Worm (Caenorhabditis elegans): ENCODE data around the gene Y39A3CL.7.

The Y39A3CL.7 gene

DNA sequence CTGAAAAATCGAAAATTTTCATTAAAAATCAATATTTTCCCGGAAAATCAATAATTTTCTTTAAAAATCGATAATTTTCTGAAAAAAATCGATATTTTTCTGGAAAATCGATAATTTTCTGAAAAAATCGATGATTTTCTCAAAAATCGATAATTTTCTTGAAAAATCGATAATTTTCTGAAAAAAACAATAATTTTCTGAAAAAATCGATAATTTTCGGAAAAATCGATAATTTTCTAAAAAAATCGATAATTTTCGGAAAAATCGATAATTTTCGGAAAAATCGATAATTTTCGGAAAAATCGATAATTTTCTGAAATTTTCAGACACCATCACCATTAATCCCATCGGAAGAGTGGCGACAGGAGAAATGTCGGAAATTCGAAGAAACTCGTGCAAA lies 54.2 kb downstream of the Y39A3CL.7 start:
- TF ChIP-seq ztf-4 (tag; optimal IDR thresholded peaks at IDR 0.05): no peak
- TF ChIP-seq isw-1 (GFP tag; IDR thresholded peaks at IDR 0.05): no peak
- no peak for TF ChIP-seq tbx-2 (tag; optimal IDR thresholded peaks at IDR 0.05)
- TF ChIP-seq ceh-8 (GFP tag; optimal IDR thresholded peaks at IDR 0.05): no peak
- TF ChIP-seq nhr-47 (tag; optimal IDR thresholded peaks at IDR 0.05): no peak
- no peak for TF ChIP-seq dsc-1 (tag; optimal IDR thresholded peaks at IDR 0.05)
- TF ChIP-seq nhr-19 (GFP tag; conservative IDR thresholded peaks at IDR 0.05): no peak
- no peak for TF ChIP-seq C34B4.2 (tag; optimal IDR thresholded peaks at IDR 0.05)
- no peak for TF ChIP-seq sup-37 (GFP tag; optimal IDR thresholded peaks at IDR 0.05)
- TF ChIP-seq unc-86 (tag; optimal IDR thresholded peaks at IDR 0.05): no peak
- TF ChIP-seq elt-2 (tag; optimal IDR thresholded peaks at IDR 0.05): no peak
- no peak for TF ChIP-seq nhr-237 (tag; optimal IDR thresholded peaks at IDR 0.05)
- no peak for TF ChIP-seq tlp-1 (tag; optimal IDR thresholded peaks at IDR 0.05)
- TF ChIP-seq hlh-17 (GFP tag; optimal IDR thresholded peaks at IDR 0.05; ENCODE audit: borderline replicate concordance): no peak
- no peak for TF ChIP-seq grh-1 (GFP tag; IDR thresholded peaks at IDR 0.05)
- no peak for TF ChIP-seq mdl-1 (tag; optimal IDR thresholded peaks at IDR 0.05)
- no peak for TF ChIP-seq fkh-4 (tag; optimal IDR thresholded peaks at IDR 0.05; ENCODE audit: borderline replicate concordance)
- no peak for TF ChIP-seq ceh-90 (tag; optimal IDR thresholded peaks at IDR 0.05)

DNA sequence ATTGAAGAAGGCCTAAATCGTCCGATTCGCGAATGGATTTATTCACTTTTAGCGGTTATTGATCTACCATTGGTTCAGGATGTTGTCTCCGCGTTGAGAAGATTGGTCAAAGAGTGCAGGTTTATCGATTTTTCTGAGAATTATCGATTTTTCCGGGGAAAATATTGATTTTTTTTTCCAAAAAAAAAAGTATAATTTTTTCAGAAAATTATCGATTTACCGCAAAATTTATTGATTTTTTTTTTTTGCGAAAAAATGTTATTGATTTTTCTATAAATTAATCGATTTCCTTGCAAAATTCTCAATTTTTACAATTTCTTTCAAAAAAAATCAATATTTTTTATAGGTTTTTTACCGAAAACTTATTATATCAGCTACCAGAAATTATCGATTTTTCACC lies 55.5 kb downstream of the Y39A3CL.7 start:
- TF ChIP-seq pag-3 (tag; optimal IDR thresholded peaks at IDR 0.05; ENCODE audit: borderline replicate concordance, insufficient read depth): no peak
- no peak for TF ChIP-seq nhr-11 (tag; optimal IDR thresholded peaks at IDR 0.05)
- no peak for TF ChIP-seq elt-2 (tag; optimal IDR thresholded peaks at IDR 0.05)
- no peak for TF ChIP-seq nhr-237 (tag; optimal IDR thresholded peaks at IDR 0.05)
- no peak for TF ChIP-seq hlh-4 (tag; optimal IDR thresholded peaks at IDR 0.05)
- TF ChIP-seq nhr-12 (tag; optimal IDR thresholded peaks at IDR 0.05): no peak
- TF ChIP-seq elt-3 (tag; optimal IDR thresholded peaks at IDR 0.05): no peak
- TF ChIP-seq irx-1 (tag; optimal IDR thresholded peaks at IDR 0.05): no peak
- TF ChIP-seq ceh-82 (tag; optimal IDR thresholded peaks at IDR 0.05): no peak
- TF ChIP-seq zag-1 (tag; optimal IDR thresholded peaks at IDR 0.05): no peak
- TF ChIP-seq aha-1 (tag; optimal IDR thresholded peaks at IDR 0.05): no peak
- no peak for TF ChIP-seq fkh-8 (tag; optimal IDR thresholded peaks at IDR 0.05)
- no peak for TF ChIP-seq ztf-11 (tag; optimal IDR thresholded peaks at IDR 0.05)
- no peak for TF ChIP-seq fkh-10 (GFP tag; optimal IDR thresholded peaks at IDR 0.05)
- no peak for TF ChIP-seq ceh-63 (GFP tag; optimal IDR thresholded peaks at IDR 0.05)
- no peak for TF ChIP-seq ceh-8 (GFP tag; optimal IDR thresholded peaks at IDR 0.05)

DNA sequence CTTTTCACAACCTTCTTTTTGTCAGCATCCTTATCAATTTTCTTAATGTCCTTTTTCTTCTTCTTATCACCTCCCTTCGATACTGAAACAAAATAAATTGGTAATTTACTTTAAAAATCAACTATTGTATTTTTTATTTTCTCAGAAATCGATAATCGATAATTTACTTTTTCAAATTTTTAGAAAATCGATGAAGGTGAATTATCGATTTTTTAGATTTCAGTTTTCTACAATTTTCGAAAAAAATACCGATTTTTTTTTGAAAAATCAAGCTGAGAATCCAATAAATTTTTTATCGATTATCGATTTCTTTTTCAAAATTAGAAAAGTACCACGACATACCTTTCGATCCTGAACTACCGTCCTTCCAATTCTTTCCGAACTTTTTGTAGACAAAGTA lies 58.0 kb downstream of the Y39A3CL.7 start:
- TF ChIP-seq lsy-2 (tag; optimal IDR thresholded peaks at IDR 0.05): no peak
- TF ChIP-seq unc-130 (tag; optimal IDR thresholded peaks at IDR 0.05): no peak
- TF ChIP-seq sox-4 (tag; optimal IDR thresholded peaks at IDR 0.05): no peak
- TF ChIP-seq nhr-85 (tag): no peak
- TF ChIP-seq elt-2 (tag; optimal IDR thresholded peaks at IDR 0.05): no peak
- no peak for TF ChIP-seq ztf-11 (tag; optimal IDR thresholded peaks at IDR 0.05)
- no peak for TF ChIP-seq nhr-28 (tag; optimal IDR thresholded peaks at IDR 0.05)
- TF ChIP-seq ceh-8 (GFP tag; optimal IDR thresholded peaks at IDR 0.05): no peak
- no peak for TF ChIP-seq alr-1 (tag; optimal IDR thresholded peaks at IDR 0.05; ENCODE audit: borderline replicate concordance)
- no peak for TF ChIP-seq lin-15B (tag; optimal IDR thresholded peaks at IDR 0.05)
- TF ChIP-seq lir-3 (tag; optimal IDR thresholded peaks at IDR 0.05; ENCODE audit: poor library complexity): no peak
- no peak for TF ChIP-seq dpl-1 (GFP tag; optimal IDR thresholded peaks at IDR 0.05)
- no peak for TF ChIP-seq lin-39 (tag; optimal IDR thresholded peaks at IDR 0.05)

Data from whole organism, L1 larva.